Worm (Caenorhabditis elegans) whole organism, dauer: ENCODE results near the gene C01G12.13.

ENCODE experiments used
- unc-62 ChIP-seq: sonication (generic microtip); optimal IDR thresholded peaks from 2 replicates; lab custom pipeline; 2017; ENCODE audit warnings: missing biosample characterization, missing genetic modification reagents, missing genetic modification characterization

Gene C01G12.13

ce11 chrII:14578716-14579115, 2.2 kb downstream of the C01G12.13 start, which contains the start of gene C01G12.9:
Gene C01G12.9 (plus strand): TSS chrII:14579016.
- TF ChIP-seq unc-62 (GFP tag; lab: Kevin White, UChicago): no peak

DNA sequence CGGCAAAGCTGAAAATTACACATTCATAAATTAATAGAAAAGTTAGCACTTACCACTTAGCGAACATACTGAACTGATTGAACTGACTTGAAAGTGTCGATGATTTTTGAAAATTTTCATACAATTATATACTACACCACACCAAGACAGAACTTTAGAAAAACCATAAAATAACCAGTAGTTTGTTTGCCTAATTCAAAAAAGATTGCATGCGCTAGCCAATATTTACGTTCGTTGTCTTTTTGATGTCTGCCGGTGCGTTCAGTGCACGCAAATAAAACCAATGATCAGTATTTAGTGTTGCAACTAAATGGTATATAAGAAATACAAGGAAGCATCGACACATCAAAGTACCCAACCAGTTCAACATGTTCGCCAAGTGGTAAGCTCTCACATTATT, 4.0 kb downstream of the C01G12.13 start, which contains the start of the genes nspb-8 and nspb-9:
nspb-8 (minus strand) TSS at position 101 of the 400 bp plus-strand sequence.
nspb-9 (plus strand) TSS at position 311 of the 400 bp plus-strand sequence.
- TF ChIP-seq unc-62 (GFP tag; lab: Kevin White, UChicago): no peak

DNA sequence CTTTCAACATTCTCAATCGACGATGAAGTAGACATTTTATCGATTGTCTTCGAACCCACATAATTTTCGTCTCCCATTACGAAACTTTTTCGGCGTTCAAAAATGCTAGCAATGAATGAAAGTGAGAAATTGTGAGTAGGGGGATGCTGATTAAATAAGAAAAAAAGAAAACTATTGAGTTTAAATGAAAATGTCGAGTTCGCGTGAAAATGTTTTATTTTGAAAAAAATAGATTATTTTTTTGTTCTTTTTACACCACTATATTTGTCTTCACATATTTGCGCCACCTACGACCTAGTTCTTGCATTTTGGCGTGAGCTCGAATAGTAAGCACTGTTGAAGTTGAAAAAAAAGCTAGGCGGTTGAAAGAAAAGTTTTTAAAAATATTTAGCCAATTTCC, 5.7 kb downstream of the C01G12.13 start, which contains the start of gene C01G12.3:
C01G12.3 (minus strand) TSS at position 101 of the 400 bp plus-strand sequence.
- no peak for TF ChIP-seq unc-62 (GFP tag; lab: Kevin White, UChicago)

- TF ChIP-seq unc-62 (GFP tag; lab: Kevin White, UChicago): no peak
Observed at ce11 chrII:14587407-14587806, 10.9 kb downstream of the C01G12.13 start, which contains the start of gene C01G12.5. Gene C01G12.5 (minus strand): TSS chrII:14587507.

ce11 chrII:14588162-14588561, 11.6 kb downstream of the C01G12.13 start, which contains the start of gene nspb-10:
Gene nspb-10 (minus strand): TSS chrII:14588262.
- no peak for TF ChIP-seq unc-62 (GFP tag; lab: Kevin White, UChicago)

DNA sequence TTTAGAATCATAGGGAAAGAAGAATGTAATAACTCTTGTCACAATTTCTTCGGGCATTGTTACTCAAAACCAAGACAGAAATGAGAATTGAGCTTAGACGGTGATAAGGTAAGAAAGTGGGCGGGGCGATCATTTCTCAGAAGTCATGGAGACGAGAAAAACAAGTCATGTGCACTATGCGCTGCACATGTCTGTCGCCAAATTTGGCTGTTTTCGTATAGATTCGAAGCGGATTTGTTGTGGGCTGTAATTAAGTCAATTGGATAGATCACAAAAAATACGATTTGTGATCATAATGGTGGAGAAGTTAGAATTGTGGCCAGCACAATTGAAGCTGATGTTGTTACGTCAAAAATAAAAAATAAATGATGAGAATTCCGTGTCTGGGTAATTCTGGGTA, 15.2 kb downstream of the C01G12.13 start, which contains the start of gene C01G12.7:
C01G12.7 (minus strand) TSS at position 195 of the 400 bp plus-strand sequence.
- no peak for TF ChIP-seq unc-62 (GFP tag; lab: Kevin White, UChicago)

DNA sequence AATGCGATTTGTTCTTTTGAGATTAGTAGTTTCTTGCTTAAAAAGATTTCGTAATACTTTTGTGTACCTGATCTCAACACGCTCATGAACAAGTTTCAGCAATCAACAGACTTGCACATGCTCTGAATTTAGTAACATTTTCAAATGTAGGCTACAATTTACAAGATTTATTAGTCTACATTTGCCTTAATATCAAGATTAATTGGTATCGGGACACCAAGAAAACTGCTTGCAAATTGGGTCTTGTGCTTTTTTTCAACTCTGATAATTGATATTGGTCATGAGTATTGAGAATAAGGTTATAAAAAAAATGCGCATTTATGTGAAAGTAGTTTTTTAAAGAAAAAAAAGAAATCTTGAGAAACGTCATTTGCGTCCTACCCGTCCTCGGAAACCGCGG, 16.1 kb downstream of the C01G12.13 start:
- TF ChIP-seq unc-62 (GFP tag; lab: Kevin White, UChicago): no peak

- TF ChIP-seq unc-62 (GFP tag; lab: Kevin White, UChicago): no peak
Observed at ce11 chrII:14593281-14593680, 16.8 kb downstream of the C01G12.13 start, which contains the start of gene catp-4. Gene catp-4 (plus strand): TSS chrII:14593581.

- no peak for TF ChIP-seq unc-62 (GFP tag; lab: Kevin White, UChicago)
Observed at ce11 chrII:14597788-14598187, 21.3 kb downstream of the C01G12.13 start.

ce11 chrII:14598367-14598766, 21.8 kb downstream of the C01G12.13 start:
- TF ChIP-seq unc-62 (GFP tag; lab: Kevin White, UChicago): no peak

ce11 chrII:14599284-14599862, 22.8 kb downstream of the C01G12.13 start:
- no peak for TF ChIP-seq unc-62 (GFP tag; lab: Kevin White, UChicago)

ce11 chrII:14599933-14600630, 23.6 kb downstream of the C01G12.13 start:
- no peak for TF ChIP-seq unc-62 (GFP tag; lab: Kevin White, UChicago)

DNA sequence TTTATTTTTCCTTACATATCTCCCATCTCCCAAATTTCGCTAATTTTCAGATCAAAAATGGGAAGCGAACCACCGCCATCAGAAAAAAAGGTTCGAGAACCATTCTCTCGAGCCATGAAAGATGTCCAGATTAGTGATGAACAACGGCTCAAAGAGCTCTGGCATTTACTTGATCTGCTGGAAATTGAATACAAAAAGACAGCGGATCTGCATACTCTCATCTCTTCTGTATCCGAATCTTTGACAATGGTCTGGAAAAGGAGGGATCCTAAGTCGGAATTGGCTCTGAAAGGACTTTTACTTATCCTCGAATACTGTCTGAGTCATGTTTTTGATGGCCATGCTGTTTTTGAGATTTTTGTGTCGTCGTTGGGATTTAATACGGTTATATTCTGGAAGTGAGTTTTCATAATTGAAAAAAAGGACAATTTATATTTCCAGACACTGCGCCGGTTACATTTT, 24.4 kb downstream of the C01G12.13 start, which contains the start of gene tps-2:
tps-2 (plus strand) TSS at position 51 of the 462 bp plus-strand sequence.
- no peak for TF ChIP-seq unc-62 (GFP tag; lab: Kevin White, UChicago)

- no peak for TF ChIP-seq unc-62 (GFP tag; lab: Kevin White, UChicago)
Observed at ce11 chrII:14602735-14603134, 26.2 kb downstream of the C01G12.13 start.

- TF ChIP-seq unc-62 (GFP tag; lab: Kevin White, UChicago): no peak
Observed at ce11 chrII:14604261-14604660, 27.7 kb downstream of the C01G12.13 start.

ce11 chrII:14605026-14605425, 28.5 kb downstream of the C01G12.13 start:
- no peak for TF ChIP-seq unc-62 (GFP tag; lab: Kevin White, UChicago)
